Fruit fly (Drosophila melanogaster) whole organism, embryonic: ENCODE data around the gene Dhc62B.

Experiments
- Antp ChIP-seq: fragments of 200-800 bp; sonication (Bioruptor generic); optimal IDR thresholded peaks from 3 replicates; lab custom pipeline; 2016; ENCODE audit warnings: missing biosample characterization, missing genetic modification characterization
- BEAF-32 ChIP-seq: fragments of 200-800 bp; sonication (Bioruptor generic); optimal IDR thresholded peaks from 3 replicates; lab custom pipeline; 2017; ENCODE audit warnings: missing biosample characterization, missing genetic modification characterization, mild to moderate bottlenecking, moderate library complexity, missing genetic modification reagents
- CG11085 ChIP-seq: fragments of 200-800 bp; sonication (Bioruptor generic); IDR thresholded peaks from 2 replicates; pipeline ENCODE4 v1.3.6; 2022; ENCODE audit warnings: missing biosample characterization, missing genetic modification characterization
- CG11398 ChIP-seq: fragments of 200-800 bp; sonication (Bioruptor generic); optimal IDR thresholded peaks from 2 replicates; lab custom pipeline; 2016; ENCODE audit warnings: missing biosample characterization, missing genetic modification characterization
- CG12071 ChIP-seq: fragments of 200-800 bp; sonication (Bioruptor generic); optimal IDR thresholded peaks from 3 replicates; lab custom pipeline; 2018; ENCODE audit warnings: missing biosample characterization, mild to moderate bottlenecking, missing genetic modification characterization
- CG13123 ChIP-seq: fragments of 200-800 bp; sonication (Bioruptor generic); optimal IDR thresholded peaks from 2 replicates; lab custom pipeline; 2016; ENCODE audit warnings: missing biosample characterization, missing genetic modification characterization
- CG13296 ChIP-seq: fragments of 200-800 bp; sonication (Bioruptor generic); optimal IDR thresholded peaks from 3 replicates; lab custom pipeline; 2018; ENCODE audit warnings: missing biosample characterization, mild to moderate bottlenecking, missing genetic modification characterization
- CG14441 ChIP-seq: fragments of 200-800 bp; sonication (Bioruptor generic); IDR thresholded peaks from 2 replicates; pipeline ENCODE4 v1.3.6; 2022; ENCODE audit warnings: missing biosample characterization, missing genetic modification characterization
- CG14710 ChIP-seq: fragments of 200-800 bp; sonication (Bioruptor generic); optimal IDR thresholded peaks from 3 replicates; lab custom pipeline; 2019; ENCODE audit warnings: missing biosample characterization, mild to moderate bottlenecking, missing genetic modification characterization, moderate library complexity
- CG16813 ChIP-seq: fragments of 200-800 bp; sonication (Bioruptor generic); IDR thresholded peaks from 3 replicates; pipeline ENCODE4 v1.3.6; 2022; ENCODE audit warnings: missing biosample characterization, missing genetic modification characterization; ENCODE audit not compliant: partially characterized antibody
- CG1832 ChIP-seq: fragments of 200-800 bp; sonication (Bioruptor generic); optimal IDR thresholded peaks from 2 replicates; lab custom pipeline; 2017; ENCODE audit warnings: missing biosample characterization, mild to moderate bottlenecking, missing genetic modification characterization, inconsistent platforms
- CG34224 ChIP-seq: fragments of 200-800 bp; sonication (Bioruptor generic); IDR thresholded peaks from 3 replicates; pipeline ENCODE4 v1.3.6; 2022; ENCODE audit warnings: missing biosample characterization, missing genetic modification characterization; ENCODE audit not compliant: partially characterized antibody
- CG3838 ChIP-seq: fragments of 200-800 bp; sonication (Bioruptor generic); optimal IDR thresholded peaks from 3 replicates; lab custom pipeline; 2016; ENCODE audit warnings: missing biosample characterization, missing genetic modification characterization
- CG3995 ChIP-seq: fragments of 200-800 bp; sonication (Bioruptor generic); optimal IDR thresholded peaks from 3 replicates; lab custom pipeline; 2016; ENCODE audit warnings: missing biosample characterization, missing genetic modification characterization
- CG6254 ChIP-seq: fragments of 200-800 bp; sonication (Bioruptor generic); optimal IDR thresholded peaks from 3 replicates; lab custom pipeline; 2017; ENCODE audit warnings: mild to moderate bottlenecking, missing biosample characterization, missing genetic modification reagents, missing genetic modification characterization
- CG6689 ChIP-seq: fragments of 200-800 bp; sonication (Bioruptor generic); IDR thresholded peaks from 2 replicates; pipeline ENCODE4 v1.3.6; 2022; ENCODE audit warnings: missing biosample characterization, missing genetic modification characterization
- CG6791 ChIP-seq: fragments of 200-800 bp; sonication (Bioruptor generic); IDR thresholded peaks from 3 replicates; pipeline ENCODE4 v1.3.6; 2022; ENCODE audit warnings: missing biosample characterization, missing genetic modification characterization; ENCODE audit not compliant: partially characterized antibody
- CG8388 ChIP-seq: fragments of 200-800 bp; sonication (Bioruptor generic); optimal IDR thresholded peaks from 2 replicates; lab custom pipeline; 2019; ENCODE audit warnings: missing biosample characterization, mild to moderate bottlenecking, missing genetic modification characterization, moderate library complexity
- CG9932 ChIP-seq: fragments of 200-800 bp; sonication (Bioruptor generic); IDR thresholded peaks from 2 replicates; pipeline ENCODE4 v1.3.6; 2022; ENCODE audit warnings: missing biosample characterization, missing genetic modification characterization
- Chrac-16 ChIP-seq: fragments of 200-800 bp; sonication (Bioruptor generic); optimal IDR thresholded peaks from 3 replicates; lab custom pipeline; 2016; ENCODE audit warnings: missing biosample characterization, missing genetic modification characterization
- Dref ChIP-seq: fragments of 200-800 bp; sonication (Bioruptor generic); IDR thresholded peaks from 2 replicates; pipeline ENCODE4 v1.3.6; 2022; ENCODE audit warnings: missing biosample characterization, missing genetic modification characterization
- Ets65A ChIP-seq: fragments of 200-800 bp; sonication (Bioruptor generic); peaks from one replicate; lab custom pipeline; 2016; ENCODE audit warnings: missing biosample characterization, missing genetic modification characterization
- Gsc ChIP-seq: fragments of 200-800 bp; sonication (Bioruptor generic); IDR thresholded peaks from 2 replicates; pipeline ENCODE4 v1.3.6; 2022; ENCODE audit warnings: missing biosample characterization, missing genetic modification characterization
- NFAT ChIP-seq: fragments of 200-800 bp; sonication (Bioruptor generic); IDR thresholded peaks from 2 replicates; pipeline ENCODE4 v1.3.6; 2022; ENCODE audit warnings: missing biosample characterization, missing genetic modification characterization
- Nf-YC ChIP-seq: fragments of 200-800 bp; optimal IDR thresholded peaks from 3 replicates; lab custom pipeline; 2019; ENCODE audit warnings: missing biosample characterization, mild to moderate bottlenecking, missing genetic modification characterization, moderate library complexity
- PHDP ChIP-seq: fragments of 200-800 bp; sonication (Bioruptor generic); optimal IDR thresholded peaks from 3 replicates; lab custom pipeline; 2018; ENCODE audit warnings: missing biosample characterization, mild to moderate bottlenecking, missing genetic modification characterization, moderate library complexity
- Sry-β ChIP-seq: fragments of 200-800 bp; sonication (Bioruptor generic); optimal IDR thresholded peaks from 2 replicates; lab custom pipeline; 2018; ENCODE audit warnings: missing biosample characterization, mild to moderate bottlenecking, missing genetic modification characterization, moderate library complexity
- Taf1 ChIP-seq: fragments of 200-800 bp; sonication (Bioruptor generic); IDR thresholded peaks from 2 replicates; pipeline ENCODE4 v1.3.6; 2022; ENCODE audit warnings: missing biosample characterization, missing genetic modification characterization
- Vsx1 ChIP-seq: fragments of 200-800 bp; sonication (Bioruptor generic); optimal IDR thresholded peaks from 2 replicates; lab custom pipeline; 2017; ENCODE audit warnings: missing biosample characterization, mild to moderate bottlenecking, missing genetic modification characterization, missing genetic modification reagents
- YL-1 ChIP-seq: fragments of 200-800 bp; sonication (Bioruptor generic); optimal IDR thresholded peaks from 3 replicates; lab custom pipeline; 2017; ENCODE audit warnings: missing biosample characterization, mild to moderate bottlenecking, missing genetic modification characterization
- ara ChIP-seq: fragments of 200-800 bp; sonication (Bioruptor generic); IDR thresholded peaks from 2 replicates; pipeline ENCODE4 v1.3.6; 2022; ENCODE audit warnings: missing biosample characterization, missing genetic modification characterization
- ash1 ChIP-seq: fragments of 200-800 bp; sonication (Bioruptor generic); optimal IDR thresholded peaks from 2 replicates; lab custom pipeline; 2018; ENCODE audit warnings: missing biosample characterization, mild to moderate bottlenecking, missing genetic modification characterization
- chif ChIP-seq, 2 experiments: fragments of 200-800 bp; sonication (Bioruptor generic); optimal IDR thresholded peaks; 3 replicates each; lab custom pipeline; 2016; ENCODE audit warnings: missing biosample characterization in 2 of 2, missing genetic modification characterization in 2 of 2
- da ChIP-seq: fragments of 200-800 bp; sonication (Bioruptor generic); optimal IDR thresholded peaks from 2 replicates; lab custom pipeline; 2016; ENCODE audit warnings: missing biosample characterization, missing genetic modification characterization
- fd96Cb ChIP-seq: fragments of 200-800 bp; sonication (Bioruptor generic); optimal IDR thresholded peaks from 2 replicates; lab custom pipeline; 2018; ENCODE audit warnings: missing biosample characterization, mild to moderate bottlenecking, missing genetic modification characterization, moderate library complexity
- gcm2 ChIP-seq: fragments of 200-800 bp; sonication (Bioruptor generic); optimal IDR thresholded peaks from 2 replicates; lab custom pipeline; 2016; ENCODE audit warnings: missing biosample characterization, missing genetic modification characterization
- gro ChIP-seq: fragments of 200-800 bp; sonication (Bioruptor generic); optimal IDR thresholded peaks from 2 replicates; lab custom pipeline; 2016; ENCODE audit warnings: missing biosample characterization, missing genetic modification characterization
- gsb-n ChIP-seq: fragments of 200-800 bp; sonication (Bioruptor generic); optimal IDR thresholded peaks from 3 replicates; lab custom pipeline; 2018; ENCODE audit warnings: missing biosample characterization, mild to moderate bottlenecking, missing genetic modification characterization
- gt ChIP-seq: fragments of 200-800 bp; sonication (Bioruptor generic); IDR thresholded peaks from 2 replicates; pipeline ENCODE4 v1.3.6; 2022; ENCODE audit warnings: missing biosample characterization, missing genetic modification characterization
- hbn ChIP-seq: fragments of 200-800 bp; sonication (Bioruptor generic); IDR thresholded peaks from 2 replicates; pipeline ENCODE4 v1.3.6; 2022; ENCODE audit warnings: missing biosample characterization, missing genetic modification characterization; ENCODE audit not compliant: partially characterized antibody
- kah ChIP-seq: fragments of 200-800 bp; sonication (Bioruptor generic); optimal IDR thresholded peaks from 2 replicates; lab custom pipeline; 2018; ENCODE audit warnings: missing biosample characterization, mild to moderate bottlenecking, missing genetic modification characterization
- lab ChIP-seq: fragments of 200-800 bp; sonication (Bioruptor generic); optimal IDR thresholded peaks from 3 replicates; lab custom pipeline; 2017; ENCODE audit warnings: missing biosample characterization, missing genetic modification characterization, mild to moderate bottlenecking, moderate library complexity, missing genetic modification reagents
- mirr ChIP-seq: fragments of 200-800 bp; sonication (Bioruptor generic); optimal IDR thresholded peaks from 3 replicates; lab custom pipeline; 2018; ENCODE audit warnings: missing biosample characterization, mild to moderate bottlenecking, missing genetic modification characterization
- pzg ChIP-seq: fragments of 200-800 bp; sonication (Bioruptor generic); optimal IDR thresholded peaks from 3 replicates; lab custom pipeline; 2018; ENCODE audit warnings: missing biosample characterization, mild to moderate bottlenecking, missing genetic modification characterization, moderate library complexity
- sug ChIP-seq: fragments of 200-800 bp; optimal IDR thresholded peaks from 2 replicates; lab custom pipeline; 2019; ENCODE audit warnings: missing biosample characterization, mild to moderate bottlenecking, missing genetic modification characterization, moderate library complexity
- toy ChIP-seq: fragments of 200-800 bp; sonication (Bioruptor generic); IDR thresholded peaks from 2 replicates; pipeline ENCODE4 v1.3.6; 2022; ENCODE audit warnings: missing biosample characterization, missing genetic modification characterization
- twi ChIP-seq: fragments of 200-800 bp; optimal IDR thresholded peaks from 2 replicates; lab custom pipeline; 2019; ENCODE audit warnings: missing biosample characterization, mild to moderate bottlenecking, missing genetic modification characterization, moderate library complexity
- unc-4 ChIP-seq: fragments of 200-800 bp; sonication (Bioruptor generic); IDR thresholded peaks from 2 replicates; pipeline ENCODE4 v1.3.6; 2022; ENCODE audit warnings: missing biosample characterization, missing genetic modification characterization; ENCODE audit not compliant: partially characterized antibody
- wek ChIP-seq: fragments of 200-800 bp; sonication (Bioruptor generic); optimal IDR thresholded peaks from 3 replicates; lab custom pipeline; 2018; ENCODE audit warnings: missing biosample characterization, mild to moderate bottlenecking, missing genetic modification characterization, moderate library complexity
- zen ChIP-seq: fragments of 200-800 bp; sonication (Bioruptor generic); optimal IDR thresholded peaks from 3 replicates; lab custom pipeline; 2018; ENCODE audit warnings: missing biosample characterization, mild to moderate bottlenecking, missing genetic modification characterization, moderate library complexity
- zf30C ChIP-seq: fragments of 200-800 bp; sonication (Bioruptor generic); optimal IDR thresholded peaks from 3 replicates; lab custom pipeline; 2018; ENCODE audit warnings: missing biosample characterization, mild to moderate bottlenecking, missing genetic modification characterization

The Dhc62B gene

DNA sequence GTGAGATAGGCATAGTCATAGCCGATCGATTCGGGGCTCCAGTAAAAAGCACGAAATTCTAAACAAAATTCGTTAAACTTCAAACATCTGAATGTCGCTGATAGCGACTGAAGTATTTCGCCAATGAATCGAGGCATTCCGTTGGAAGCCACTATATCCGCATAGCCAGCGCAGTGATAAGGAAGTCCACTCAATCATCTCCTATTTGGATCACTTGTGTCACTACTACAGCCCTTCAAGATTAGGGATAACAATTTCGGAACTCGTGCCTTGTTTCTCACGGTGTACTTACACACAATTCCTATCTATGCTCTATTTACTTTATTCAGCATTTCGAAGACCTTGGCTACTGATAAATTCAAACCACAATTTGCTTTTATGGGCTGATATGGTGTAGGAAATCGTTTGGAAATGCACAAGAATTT, 33.6 kb downstream of the Dhc62B start, which contains the start of gene PIG-Wb (continued):
- TF ChIP-seq wek (GFP tag; lab: Kevin White, UChicago), result peak; percentile 24
- no peak for TF ChIP-seq NFAT (GFP tag; lab: Robert Waterston, UW)
- TF ChIP-seq gro (GFP tag; lab: Kevin White, UChicago), result no peak
- TF ChIP-seq twi, result no peak
- peak; percentile 90 for TF ChIP-seq mirr (GFP tag; lab: Kevin White, UChicago)
- TF ChIP-seq CG11398 (GFP tag; lab: Kevin White, UChicago), result no peak
- TF ChIP-seq BEAF-32, result no peak
- no peak for TF ChIP-seq toy (GFP tag; lab: Robert Waterston, UW)
- no peak for TF ChIP-seq YL-1 (GFP tag; lab: Kevin White, UChicago)
- no peak for TF ChIP-seq Vsx1
- TF ChIP-seq gcm2 (GFP tag; lab: Kevin White, UChicago), result no peak
- peak; percentile 72 for TF ChIP-seq zf30C (GFP tag; lab: Kevin White, UChicago)
- TF ChIP-seq pzg, result no peak
- no peak for TF ChIP-seq CG16813 (GFP tag; lab: Robert Waterston, UW)
- no peak for TF ChIP-seq fd96Cb
- TF ChIP-seq Gsc, result no peak
- TF ChIP-seq kah (GFP tag; lab: Kevin White, UChicago), result no peak
- TF ChIP-seq CG3838 (GFP tag; lab: Kevin White, UChicago), result no peak
- TF ChIP-seq CG34224 (GFP tag; lab: Robert Waterston, UW), result no peak
- TF ChIP-seq da (GFP tag; lab: Kevin White, UChicago), result no peak
- no peak for TF ChIP-seq chif (GFP tag; optimal IDR thresholded peaks at IDR 0.05; lab: Kevin White, UChicago)
- no peak for TF ChIP-seq CG11085
- TF ChIP-seq CG6689 (GFP tag; lab: Robert Waterston, UW), result no peak
- TF ChIP-seq sug, result peak; percentile 79
- TF ChIP-seq ash1 (GFP tag; lab: Kevin White, UChicago), result no peak
- no peak for TF ChIP-seq ara (GFP tag; lab: Robert Waterston, UW)
- TF ChIP-seq CG6791 (GFP tag; lab: Robert Waterston, UW), result no peak
- no peak for TF ChIP-seq Nf-YC (tag; lab: Kevin White, UChicago)
- no peak for TF ChIP-seq Sry-β
- no peak for TF ChIP-seq hbn
- no peak for TF ChIP-seq CG12071 (GFP tag; lab: Kevin White, UChicago)
- TF ChIP-seq CG13296, result peak; percentile 54
- no peak for TF ChIP-seq CG14710 (tag; lab: Kevin White, UChicago)
- TF ChIP-seq gt (GFP tag; lab: Robert Waterston, UW), result no peak
- TF ChIP-seq CG3995 (GFP tag; lab: Kevin White, UChicago), result peak; percentile 82
- TF ChIP-seq gsb-n (tag; lab: Kevin White, UChicago), result no peak
- peak; percentile 34 for TF ChIP-seq PHDP (tag; lab: Kevin White, UChicago)
- TF ChIP-seq CG1832 (GFP tag; lab: Kevin White, UChicago), result no peak
- TF ChIP-seq Antp (GFP tag; lab: Kevin White, UChicago), result no peak
- no peak for TF ChIP-seq Dref (GFP tag; lab: Robert Waterston, UW)
- TF ChIP-seq CG8388 (GFP tag; lab: Kevin White, UChicago), result no peak
- no peak for TF ChIP-seq Chrac-16 (GFP tag; lab: Kevin White, UChicago)
- no peak for TF ChIP-seq zen (tag; lab: Kevin White, UChicago)
- no peak for TF ChIP-seq CG13123 (GFP tag; lab: Kevin White, UChicago)
- no peak for TF ChIP-seq unc-4 (GFP tag; lab: Robert Waterston, UW)
- no peak for TF ChIP-seq Ets65A (GFP tag; lab: Kevin White, UChicago)
- TF ChIP-seq CG14441 (GFP tag; lab: Robert Waterston, UW), result peak; percentile 40; the same call in 1 of the 2 replicates
- TF ChIP-seq CG9932 (GFP tag; lab: Robert Waterston, UW), result no peak
- no peak for TF ChIP-seq CG6254 (GFP tag; lab: Kevin White, UChicago)
- no peak for TF ChIP-seq Taf1 (GFP tag; lab: Robert Waterston, UW)
- peak; percentile 95 for TF ChIP-seq lab
